Fruit fly (Drosophila melanogaster) whole organism, embryonic: ENCODE data around the gene Sgp.

Source experiments
- Awh ChIP-seq: fragments of 200-800 bp; sonication (Bioruptor generic); IDR thresholded peaks from 2 replicates; pipeline ENCODE4, ENCODE4 v1.3.6; 2022; ENCODE audit warnings: missing biosample characterization, missing genetic modification characterization
- CG11695 ChIP-seq: fragments of 200-800 bp; sonication (Bioruptor generic); IDR thresholded peaks from 3 replicates; pipeline ENCODE4 v1.3.6; 2022; ENCODE audit warnings: missing biosample characterization, missing genetic modification characterization
- CG12769 ChIP-seq: fragments of 200-800 bp; sonication (Bioruptor generic); optimal IDR thresholded peaks from 2 replicates; lab custom pipeline; 2019; ENCODE audit warnings: missing biosample characterization, mild to moderate bottlenecking, missing genetic modification characterization, moderate library complexity
- CG15479 ChIP-seq: fragments of 200-800 bp; sonication (Bioruptor generic); optimal IDR thresholded peaks from 3 replicates; lab custom pipeline; 2019; ENCODE audit warnings: missing biosample characterization, mild to moderate bottlenecking, missing genetic modification characterization, moderate library complexity
- CG1647 ChIP-seq: fragments of 200-800 bp; sonication (Bioruptor generic); optimal IDR thresholded peaks from 3 replicates; lab custom pipeline; 2016; ENCODE audit warnings: missing biosample characterization, missing genetic modification characterization
- CG16815 ChIP-seq: fragments of 200-800 bp; sonication (Bioruptor generic); optimal IDR thresholded peaks from 3 replicates; lab custom pipeline; 2017; ENCODE audit warnings: missing biosample characterization, mild to moderate bottlenecking, missing genetic modification characterization
- CG17328 ChIP-seq: fragments of 200-800 bp; sonication (Bioruptor generic); IDR thresholded peaks from 2 replicates; pipeline ENCODE4 v1.3.6; 2022; ENCODE audit warnings: missing biosample characterization, missing genetic modification characterization
- CG17568 ChIP-seq: fragments of 200-800 bp; sonication (Bioruptor generic); optimal IDR thresholded peaks from 2 replicates; lab custom pipeline; 2018; ENCODE audit warnings: missing biosample characterization, mild to moderate bottlenecking, missing genetic modification characterization, moderate library complexity
- CG1832 ChIP-seq: fragments of 200-800 bp; sonication (Bioruptor generic); optimal IDR thresholded peaks from 2 replicates; lab custom pipeline; 2017; ENCODE audit warnings: missing biosample characterization, mild to moderate bottlenecking, missing genetic modification characterization, inconsistent platforms
- CG3838 ChIP-seq: fragments of 200-800 bp; sonication (Bioruptor generic); optimal IDR thresholded peaks from 3 replicates; lab custom pipeline; 2016; ENCODE audit warnings: missing biosample characterization, missing genetic modification characterization
- CG6654 ChIP-seq: fragments of 200-800 bp; sonication (Bioruptor generic); optimal IDR thresholded peaks from 2 replicates; lab custom pipeline; 2017; ENCODE audit warnings: missing biosample characterization, mild to moderate bottlenecking, missing genetic modification characterization
- CG8089 ChIP-seq: fragments of 200-800 bp; sonication (Bioruptor generic); optimal IDR thresholded peaks from 3 replicates; lab custom pipeline; 2016; ENCODE audit warnings: missing biosample characterization, missing genetic modification characterization
- CG8290 ChIP-seq, 3 experiments: fragments of 200-800 bp; sonication (Bioruptor generic); optimal IDR thresholded peaks; 2 replicates each; lab custom pipeline; 2016 to 2019; ENCODE audit warnings: missing biosample characterization in 3 of 3, missing genetic modification characterization in 3 of 3, mild to moderate bottlenecking in 2 of 3, moderate library complexity in 1 of 3
- Dll ChIP-seq: fragments of 200-800 bp; sonication (Bioruptor generic); IDR thresholded peaks from 4 replicates; pipeline ENCODE4 v1.3.6; 2022; ENCODE audit warnings: missing biosample characterization, missing genetic modification characterization; ENCODE audit not compliant: partially characterized antibody
- Doc3 ChIP-seq: fragments of 200-800 bp; sonication (Bioruptor generic); IDR thresholded peaks from 3 replicates; pipeline ENCODE4 v1.3.6; 2022; ENCODE audit warnings: missing biosample characterization, missing genetic modification characterization; ENCODE audit not compliant: partially characterized antibody
- H15 ChIP-seq: fragments of 200-800 bp; sonication (Bioruptor generic); IDR thresholded peaks from 3 replicates; pipeline ENCODE4 v1.3.6; 2022; ENCODE audit warnings: missing biosample characterization, missing genetic modification characterization
- H2.0 ChIP-seq: fragments of 200-800 bp; sonication (Bioruptor generic); IDR thresholded peaks from 2 replicates; pipeline ENCODE4 v1.3.6; 2022; ENCODE audit warnings: missing biosample characterization, missing genetic modification characterization
- Hmr ChIP-seq: fragments of 200-800 bp; sonication (Bioruptor generic); optimal IDR thresholded peaks from 3 replicates; lab custom pipeline; 2017; ENCODE audit warnings: mild to moderate bottlenecking, missing biosample characterization, missing genetic modification reagents, missing genetic modification characterization
- Hr78 ChIP-seq, 2 experiments: fragments of 200-800 bp in 1 of 2; fragments of >200 bp in 1 of 2; sonication (Bioruptor generic) in 1 of 2; optimal IDR thresholded peaks; 2 replicates each; lab custom pipeline; 2017 to 2019; ENCODE audit warnings: missing biosample characterization in 2 of 2, missing genetic modification characterization in 2 of 2, mild to moderate bottlenecking in 1 of 2, moderate library complexity in 1 of 2
- Jarid2 ChIP-seq: fragments of 200-800 bp; sonication (Bioruptor generic); optimal IDR thresholded peaks from 3 replicates; lab custom pipeline; 2017; ENCODE audit warnings: mild to moderate bottlenecking, missing biosample characterization, missing genetic modification reagents, missing genetic modification characterization
- Kr ChIP-seq: fragments of 200-800 bp; sonication (Bioruptor generic); optimal IDR thresholded peaks from 2 replicates; lab custom pipeline; 2017; ENCODE audit warnings: missing biosample characterization, mild to moderate bottlenecking, missing genetic modification characterization
- Lhr ChIP-seq: fragments of 200-800 bp; sonication (Bioruptor generic); optimal IDR thresholded peaks from 3 replicates; lab custom pipeline; 2017; ENCODE audit warnings: mild to moderate bottlenecking, missing biosample characterization, missing genetic modification reagents, missing genetic modification characterization
- Med ChIP-seq: fragments of 200-800 bp; sonication (Bioruptor generic); peaks from one replicate; lab custom pipeline; 2016; ENCODE audit warnings: missing biosample characterization, missing genetic modification characterization, mild to moderate bottlenecking, inconsistent platforms, moderate library complexity
- Mrtf ChIP-seq: fragments of 200-800 bp; sonication (Bioruptor generic); IDR thresholded peaks from 3 replicates; pipeline ENCODE4 v1.3.6; 2022; ENCODE audit warnings: missing biosample characterization, missing genetic modification characterization
- Poxn ChIP-seq: fragments of 200-800 bp; sonication (Bioruptor generic); IDR thresholded peaks from 2 replicates; pipeline ENCODE4 v1.3.6; 2022; ENCODE audit warnings: missing biosample characterization, missing genetic modification characterization
- Rfx ChIP-seq: fragments of 200-800 bp; sonication (Bioruptor generic); IDR thresholded peaks from 2 replicates; pipeline ENCODE4 v1.3.6; 2022; ENCODE audit warnings: missing biosample characterization, missing genetic modification characterization
- YL-1 ChIP-seq: fragments of 200-800 bp; sonication (Bioruptor generic); optimal IDR thresholded peaks from 3 replicates; lab custom pipeline; 2017; ENCODE audit warnings: missing biosample characterization, mild to moderate bottlenecking, missing genetic modification characterization
- ac ChIP-seq: fragments of 200-800 bp; sonication (Bioruptor generic); optimal IDR thresholded peaks from 3 replicates; lab custom pipeline; 2017; ENCODE audit warnings: missing biosample characterization, mild to moderate bottlenecking, missing genetic modification characterization
- chif ChIP-seq, 2 experiments: fragments of 200-800 bp; sonication (Bioruptor generic); optimal IDR thresholded peaks; 3 replicates each; lab custom pipeline; 2016; ENCODE audit warnings: missing biosample characterization in 2 of 2, missing genetic modification characterization in 2 of 2
- crp ChIP-seq, 2 experiments: fragments of 200-800 bp; sonication (Bioruptor generic); optimal IDR thresholded peaks; 2 replicates in 1 of 2; 3 replicates in 1 of 2; lab custom pipeline; 2017; ENCODE audit warnings: missing biosample characterization in 2 of 2, missing genetic modification characterization in 2 of 2, mild to moderate bottlenecking in 1 of 2, moderate library complexity in 1 of 2
- dan ChIP-seq: fragments of 200-800 bp; sonication (Bioruptor generic); IDR thresholded peaks from 2 replicates; pipeline ENCODE4 v1.3.6; 2022; ENCODE audit warnings: missing biosample characterization, missing genetic modification characterization
- danr ChIP-seq: fragments of 200-800 bp; sonication (Bioruptor generic); IDR thresholded peaks from 2 replicates; pipeline ENCODE4 v1.3.6; 2022; ENCODE audit warnings: missing biosample characterization, missing genetic modification characterization
- grau ChIP-seq: fragments of 200-800 bp; optimal IDR thresholded peaks from 3 replicates; lab custom pipeline; 2019; ENCODE audit warnings: missing biosample characterization, mild to moderate bottlenecking, missing genetic modification characterization, moderate library complexity
- insv ChIP-seq, 2 experiments: fragments of 200-800 bp; sonication (Bioruptor generic); optimal IDR thresholded peaks; 3 replicates each; lab custom pipeline; 2016 to 2018; ENCODE audit warnings: missing biosample characterization in 2 of 2, missing genetic modification characterization in 2 of 2
- kni ChIP-seq: fragments of 200-800 bp; sonication (Bioruptor generic); optimal IDR thresholded peaks from 3 replicates; lab custom pipeline; 2017; ENCODE audit warnings: mild to moderate bottlenecking, missing biosample characterization, missing genetic modification reagents, missing genetic modification characterization
- lbe ChIP-seq: fragments of 200-800 bp; sonication (Bioruptor generic); optimal IDR thresholded peaks from 2 replicates; lab custom pipeline; 2016; ENCODE audit warnings: missing biosample characterization, mild to moderate bottlenecking, missing genetic modification characterization
- mld ChIP-seq: fragments of 200-800 bp; sonication (Bioruptor generic); IDR thresholded peaks from 3 replicates; pipeline ENCODE4 v1.3.6; 2022; ENCODE audit warnings: missing biosample characterization, missing genetic modification characterization; ENCODE audit not compliant: partially characterized antibody
- pnt ChIP-seq: fragments of 200-800 bp; sonication (Bioruptor generic); optimal IDR thresholded peaks from 3 replicates; lab custom pipeline; 2016; ENCODE audit warnings: missing biosample characterization, missing genetic modification characterization
- prd ChIP-seq, 3 experiments: fragments of >200 bp in 2 of 3; fragments of 200-800 bp in 1 of 3; sonication (Bioruptor generic) in 1 of 3; optimal IDR thresholded peaks in 2 of 3; IDR thresholded peaks in 1 of 3; 2 replicates in 2 of 3; 3 replicates in 1 of 3; pipeline versions ENCODE4 v1.3.6 to Lab custom; 2017 to 2022; ENCODE audit warnings: missing biosample characterization in 1 of 3, missing genetic modification characterization in 1 of 3
- row ChIP-seq: fragments of 200-800 bp; sonication (Bioruptor generic); IDR thresholded peaks from 3 replicates; pipeline ENCODE4 v1.3.6; 2022; ENCODE audit warnings: missing biosample characterization, missing genetic modification characterization
- sens ChIP-seq: fragments of 200-800 bp; sonication (Bioruptor generic); peaks from one replicate; lab custom pipeline; 2016; ENCODE audit warnings: missing biosample characterization, missing genetic modification characterization
- sna ChIP-seq: fragments of 200-800 bp; sonication (Bioruptor generic); IDR thresholded peaks from 2 replicates; pipeline ENCODE4 v1.3.6; 2022; ENCODE audit warnings: missing biosample characterization, missing genetic modification characterization; ENCODE audit not compliant: partially characterized antibody
- tin ChIP-seq: fragments of 200-800 bp; sonication (Bioruptor generic); optimal IDR thresholded peaks from 3 replicates; lab custom pipeline; 2016; ENCODE audit warnings: missing biosample characterization, missing genetic modification characterization
- tll ChIP-seq, 2 experiments: fragments of 200-800 bp in 1 of 2; fragments of >200 bp in 1 of 2; sonication (Bioruptor generic) in 1 of 2; optimal IDR thresholded peaks; 2 replicates each; lab custom pipeline; 2017 to 2019; ENCODE audit warnings: missing biosample characterization in 2 of 2, missing genetic modification characterization in 2 of 2, mild to moderate bottlenecking in 1 of 2, moderate library complexity in 1 of 2
- zen ChIP-seq: fragments of 200-800 bp; sonication (Bioruptor generic); optimal IDR thresholded peaks from 3 replicates; lab custom pipeline; 2018; ENCODE audit warnings: missing biosample characterization, mild to moderate bottlenecking, missing genetic modification characterization, moderate library complexity
- zen2 ChIP-seq: fragments of 200-800 bp; sonication (Bioruptor generic); IDR thresholded peaks from 3 replicates; pipeline ENCODE4 v1.3.6; 2022; ENCODE audit warnings: missing biosample characterization, missing genetic modification characterization; ENCODE audit not compliant: partially characterized antibody

The Sgp gene

DNA sequence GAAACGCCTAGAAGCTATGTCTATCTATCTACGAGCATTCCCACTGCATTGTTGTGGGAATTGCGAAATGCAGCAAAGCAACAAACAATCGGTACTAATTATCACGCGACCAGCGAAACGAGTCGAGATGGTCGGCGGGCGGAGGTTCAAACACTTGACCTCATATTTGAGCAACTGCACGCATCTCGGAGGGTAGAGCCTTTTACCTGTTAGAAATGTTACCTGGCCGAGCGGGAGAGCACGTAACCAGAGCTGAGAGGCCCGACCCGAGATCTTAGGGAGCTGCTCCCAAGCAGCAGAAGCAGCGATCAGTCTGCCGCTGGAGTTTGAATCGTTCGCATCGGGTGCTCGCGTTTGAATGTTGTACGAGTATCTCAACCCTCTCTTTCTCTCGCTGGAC, 41.1 kb upstream of the Sgp start (continued):
- TF ChIP-seq Kr (GFP tag; lab: Kevin White, UChicago) (no peak), CG8290 (GFP tag; optimal IDR thresholded peaks at IDR 0.05; lab: Kevin White, UChicago) (no peak), CG8290 (tag; optimal IDR thresholded peaks at IDR 0.05; lab: Kevin White, UChicago) (no peak), CG11695 (GFP tag; lab: Robert Waterston, UW) (no peak), tll (GFP tag; optimal IDR thresholded peaks at IDR 0.05; lab: Kevin White, UChicago) (peak in 1 of 2 experiments; percentile 32), crp (GFP tag; optimal IDR thresholded peaks at IDR 0.05; lab: Kevin White, UChicago) (no peak), CG17328 (GFP tag; lab: Robert Waterston, UW) (0 out of 2 replicates have a peak, but pooled peaks have one; percentile 12), grau (tag; lab: Kevin White, UChicago) (no peak), Rfx (GFP tag; lab: Robert Waterston, UW) (peak; percentile 27; the same call in 1 of the 2 replicates), Doc3 (GFP tag; lab: Robert Waterston, UW) (no peak), chif (GFP tag; optimal IDR thresholded peaks at IDR 0.05; lab: Kevin White, UChicago) (no peak), zen (tag; lab: Kevin White, UChicago) (peak; percentile 42), zen2 (GFP tag; lab: Robert Waterston, UW) (0 out of 3 replicates have a peak, but pooled peaks have one; percentile 40), Hmr (GFP tag; lab: Kevin White, UChicago) (no peak), sens (GFP tag; lab: Kevin White, UChicago) (peak; percentile 9), Jarid2 (GFP tag; lab: Kevin White, UChicago) (peak; percentile 55), dan (no peak), CG12769 (tag; lab: Kevin White, UChicago) (peak; percentile 84), Mrtf (GFP tag; lab: Robert Waterston, UW) (no peak), CG15479 (GFP tag; lab: Kevin White, UChicago) (peak; percentile 69), CG1832 (GFP tag; lab: Kevin White, UChicago) (peak; percentile 1), kni (GFP tag; lab: Kevin White, UChicago) (peak; percentile 75), mld (GFP tag; lab: Robert Waterston, UW) (0 out of 3 replicates have a peak, but pooled peaks have one; percentile 45), Dll (GFP tag; lab: Robert Waterston, UW) (0 out of 4 replicates have a peak, but pooled peaks have one; percentile 28), danr (GFP tag; lab: Robert Waterston, UW) (no peak), Awh (GFP tag; lab: Robert Waterston, UW) (peak; percentile 19; the same call in 1 of the 2 replicates), Hr78 (GFP tag; optimal IDR thresholded peaks at IDR 0.05; lab: Kevin White, UChicago) (peak in 1 of 2 experiments; percentile 93), Med (GFP tag; lab: Kevin White, UChicago) (peak; percentile 44), pnt (GFP tag; lab: Kevin White, UChicago) (no peak), H15 (GFP tag; lab: Robert Waterston, UW) (no peak)

- no peak for TF ChIP-seq prd (optimal IDR thresholded peaks at IDR 0.05; lab: Kevin White, UChicago)
- TF ChIP-seq prd (GFP tag; IDR thresholded peaks at IDR 0.05; lab: Robert Waterston, UW) = no peak
- TF ChIP-seq row = no peak
- TF ChIP-seq CG16815 (GFP tag; lab: Kevin White, UChicago) = no peak
- TF ChIP-seq CG17568 (GFP tag; lab: Kevin White, UChicago) = no peak
- no peak for TF ChIP-seq CG1647 (GFP tag; lab: Kevin White, UChicago)
- TF ChIP-seq CG8089 (GFP tag; lab: Kevin White, UChicago) = no peak
- peak in 1 of 2 experiments; percentile 86 for TF ChIP-seq insv (GFP tag; optimal IDR thresholded peaks at IDR 0.05; lab: Kevin White, UChicago)
- no peak for TF ChIP-seq YL-1
- TF ChIP-seq ac (GFP tag; lab: Kevin White, UChicago) = peak; percentile 0
- peak; percentile 41 for TF ChIP-seq CG12769 (tag; lab: Kevin White, UChicago)
- no peak for TF ChIP-seq CG3838 (GFP tag; lab: Kevin White, UChicago)
- no peak for TF ChIP-seq Poxn (GFP tag; lab: Robert Waterston, UW)
- no peak for TF ChIP-seq Lhr (GFP tag; lab: Kevin White, UChicago)
- TF ChIP-seq H2.0 = no peak
- no peak for TF ChIP-seq CG6654 (GFP tag; lab: Kevin White, UChicago)
- TF ChIP-seq sna (GFP tag; lab: Robert Waterston, UW) = no peak
- no peak for TF ChIP-seq tin (GFP tag; lab: Kevin White, UChicago)
- peak; percentile 36 for TF ChIP-seq lbe
These were observed 40.4 kb upstream of the Sgp start for dm6 chr2L:8478911-8479706.
